Worm (Caenorhabditis elegans): ENCODE measurements around the gene F15A4.5.

DNA sequence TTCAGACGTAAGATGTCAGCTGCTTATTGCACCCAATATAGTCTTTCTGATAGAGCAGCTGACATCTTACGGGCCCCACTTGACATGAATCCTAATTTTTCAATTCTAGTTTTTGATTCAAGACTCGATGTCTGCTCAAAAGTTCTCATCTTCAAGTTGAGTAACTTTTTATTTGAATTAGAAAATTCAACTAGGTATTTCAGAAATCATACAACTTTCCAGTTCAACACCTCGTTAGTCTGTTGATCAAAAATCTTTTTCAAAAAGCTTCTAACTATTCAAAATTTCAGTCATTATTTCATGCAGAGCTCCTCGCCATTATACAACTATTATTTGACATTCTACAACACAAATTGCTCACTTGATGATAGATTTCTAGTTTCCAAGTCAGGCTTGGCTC, 40.8 kb upstream of the F15A4.5 start, which contains the start of gene srh-73:
- no peak for TF ChIP-seq somi-1 (GFP tag; optimal IDR thresholded peaks at IDR 0.05)
- no peak for TF ChIP-seq mel-28 (tag; optimal IDR thresholded peaks at IDR 0.05; ENCODE audit: borderline replicate concordance)
- no peak for TF ChIP-seq ama-1 (optimal IDR thresholded peaks at IDR 0.05)
- no peak for TF ChIP-seq ama-1 (GFP tag; optimal IDR thresholded peaks at IDR 0.05)
- TF ChIP-seq lag-1 (GFP tag; IDR thresholded peaks at IDR 0.05), result no peak
- TF ChIP-seq him-1 (tag; optimal IDR thresholded peaks at IDR 0.05), result no peak
- TF ChIP-seq let-607 (tag; optimal IDR thresholded peaks at IDR 0.05), result no peak

All from whole organism, young adult.